Fruit fly (Drosophila melanogaster) whole organism, adult: ENCODE results near the gene CG32271.

ENCODE experiments used
- CG11617 ChIP-seq: fragments of 200-800 bp; sonication (Bioruptor generic); optimal IDR thresholded peaks from 2 replicates; lab custom pipeline; 2017; ENCODE audit warnings: mild to moderate bottlenecking, missing biosample characterization, missing genetic modification reagents, missing genetic modification characterization
- CG12768 ChIP-seq: fragments of 200-800 bp; sonication (Bioruptor generic); optimal IDR thresholded peaks from 2 replicates; lab custom pipeline; 2017; ENCODE audit warnings: missing biosample characterization, missing genetic modification characterization, mild to moderate bottlenecking, moderate library complexity, missing genetic modification reagents
- CG14711 ChIP-seq: fragments of 200-800 bp; sonication (Bioruptor generic); optimal IDR thresholded peaks from 2 replicates; lab custom pipeline; 2018; ENCODE audit warnings: missing biosample characterization, mild to moderate bottlenecking, missing genetic modification characterization, moderate library complexity
- CG1620 ChIP-seq: fragments of 200-800 bp; sonication (Bioruptor generic); optimal IDR thresholded peaks from 2 replicates; lab custom pipeline; 2016; ENCODE audit warnings: missing biosample characterization, missing genetic modification characterization
- CG33017 ChIP-seq: fragments of 200-800 bp; sonication (Bioruptor generic); optimal IDR thresholded peaks from 2 replicates; lab custom pipeline; 2018; ENCODE audit warnings: missing biosample characterization, mild to moderate bottlenecking, missing genetic modification characterization, moderate library complexity
- CG5204 ChIP-seq: fragments of 200-800 bp; sonication (Bioruptor generic); optimal IDR thresholded peaks from 2 replicates; lab custom pipeline; 2016; ENCODE audit warnings: missing biosample characterization, missing genetic modification characterization
- CG7045 ChIP-seq: fragments of 200-800 bp; sonication (Bioruptor generic); optimal IDR thresholded peaks from 2 replicates; lab custom pipeline; 2017; ENCODE audit warnings: missing biosample characterization, mild to moderate bottlenecking, missing genetic modification characterization
- CG7101 ChIP-seq: fragments of 200-800 bp; sonication (Bioruptor generic); optimal IDR thresholded peaks from 2 replicates; lab custom pipeline; 2018; ENCODE audit warnings: missing biosample characterization, mild to moderate bottlenecking, missing genetic modification characterization, moderate library complexity
- Clk ChIP-seq: fragments of 200-800 bp; sonication (Bioruptor generic); optimal IDR thresholded peaks from 2 replicates; lab custom pipeline; 2017; ENCODE audit warnings: missing biosample characterization, missing genetic modification characterization
- Crg-1 ChIP-seq: fragments of 200-800 bp; sonication (Bioruptor generic); optimal IDR thresholded peaks from 2 replicates; lab custom pipeline; 2016; ENCODE audit warnings: missing biosample characterization, missing genetic modification characterization
- Hr96 ChIP-seq: fragments of 200-800 bp; sonication (Bioruptor generic); optimal IDR thresholded peaks from 2 replicates; lab custom pipeline; 2016; ENCODE audit warnings: missing biosample characterization, missing genetic modification characterization
- Mnt ChIP-seq: fragments of 200-800 bp; sonication (Bioruptor generic); optimal IDR thresholded peaks from 2 replicates; lab custom pipeline; 2016; ENCODE audit warnings: missing biosample characterization, mild to moderate bottlenecking, missing genetic modification characterization
- bab1 ChIP-seq: fragments of 200-800 bp; sonication (Bioruptor generic); optimal IDR thresholded peaks from 3 replicates; lab custom pipeline; 2019; ENCODE audit warnings: missing biosample characterization, mild to moderate bottlenecking, missing genetic modification characterization, moderate library complexity
- cic ChIP-seq: fragments of 200-800 bp; sonication (Bioruptor generic); optimal IDR thresholded peaks from 2 replicates; lab custom pipeline; 2017; ENCODE audit warnings: missing biosample characterization, mild to moderate bottlenecking, missing genetic modification characterization, moderate library complexity
- cnc ChIP-seq, 2 experiments: fragments of >200 bp; optimal IDR thresholded peaks; 2 replicates each; lab custom pipeline; 2017
- kay ChIP-seq: fragments of 200-800 bp; sonication (Bioruptor generic); peaks from one replicate; lab custom pipeline; 2016; ENCODE audit warnings: missing biosample characterization, missing genetic modification characterization, borderline replicate concordance
- ovo ChIP-seq: fragments of 200-800 bp; sonication (Bioruptor generic); optimal IDR thresholded peaks from 2 replicates; lab custom pipeline; 2016; ENCODE audit warnings: missing biosample characterization, missing genetic modification characterization
- pad ChIP-seq: fragments of 200-800 bp; sonication (Bioruptor generic); optimal IDR thresholded peaks from 3 replicates; lab custom pipeline; 2017; ENCODE audit warnings: missing biosample characterization, missing genetic modification characterization, mild to moderate bottlenecking, moderate library complexity, missing genetic modification reagents
- tj ChIP-seq: fragments of 200-800 bp; sonication (Bioruptor generic); optimal IDR thresholded peaks from 3 replicates; lab custom pipeline; 2017; ENCODE audit warnings: missing biosample characterization, mild to moderate bottlenecking, missing genetic modification characterization, moderate library complexity
- toe ChIP-seq: fragments of 200-800 bp; sonication (Bioruptor generic); optimal IDR thresholded peaks from 2 replicates; lab custom pipeline; 2016; ENCODE audit warnings: missing biosample characterization, missing genetic modification characterization

The CG32271 gene

DNA sequence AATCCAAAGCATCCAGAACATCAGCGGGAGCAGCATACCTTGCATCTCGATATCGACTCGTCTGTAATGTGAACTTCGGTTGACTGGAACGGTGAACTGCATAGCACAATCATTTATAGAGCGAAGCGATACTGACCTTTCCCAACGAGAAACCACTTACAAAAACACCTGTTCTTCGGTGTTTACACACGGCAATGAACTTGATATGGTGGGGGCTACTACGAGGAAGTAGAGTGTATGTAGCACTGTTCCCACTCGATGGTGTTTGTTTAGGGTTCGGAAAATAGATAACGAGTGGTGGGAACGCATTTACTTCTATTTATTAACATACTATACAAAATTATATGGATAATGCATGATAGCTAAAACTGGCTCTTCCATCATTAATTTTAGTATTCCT is 5.9 kb upstream of the CG32271 start, which contains the start of the genes CG32269 and CG32270:
TSS of gene CG32269 (minus strand) at position 91 of the 400 bp plus-strand sequence.
TSS of gene CG32270 (minus strand) at position 91 of the 400 bp plus-strand sequence.
- peak; percentile 23 for TF ChIP-seq CG1620 (GFP tag; lab: Kevin White, UChicago)
- peak; percentile 73 for TF ChIP-seq CG12768 (GFP tag; lab: Kevin White, UChicago)
- peak; percentile 2 for TF ChIP-seq CG33017 (tag; lab: Kevin White, UChicago)
- no peak for TF ChIP-seq tj (GFP tag; lab: Kevin White, UChicago)
- TF ChIP-seq Clk, result no peak
- peak; percentile 51 for TF ChIP-seq Crg-1 (GFP tag; lab: Kevin White, UChicago)
- TF ChIP-seq kay (GFP tag; lab: Kevin White, UChicago), result no peak
- TF ChIP-seq bab1, result no peak
- TF ChIP-seq Hr96 (GFP tag; lab: Kevin White, UChicago), result peak; percentile 40
- peak; percentile 52 for TF ChIP-seq CG7045
- TF ChIP-seq toe (GFP tag; lab: Kevin White, UChicago), result peak; percentile 46
- TF ChIP-seq CG11617 (GFP tag; lab: Kevin White, UChicago), result peak; percentile 18
- no peak for TF ChIP-seq CG5204 (GFP tag; lab: Kevin White, UChicago)
- TF ChIP-seq cic, result peak; percentile 65
- TF ChIP-seq Mnt, result peak; percentile 60
- no peak for TF ChIP-seq CG14711
- TF ChIP-seq pad (GFP tag; lab: Kevin White, UChicago), result peak; percentile 12
- no peak for TF ChIP-seq cnc (optimal IDR thresholded peaks at IDR 0.05; lab: Kevin White, UChicago)
- peak; percentile 24 for TF ChIP-seq ovo
- peak; percentile 48 for TF ChIP-seq CG7101 (tag; lab: Kevin White, UChicago)

DNA sequence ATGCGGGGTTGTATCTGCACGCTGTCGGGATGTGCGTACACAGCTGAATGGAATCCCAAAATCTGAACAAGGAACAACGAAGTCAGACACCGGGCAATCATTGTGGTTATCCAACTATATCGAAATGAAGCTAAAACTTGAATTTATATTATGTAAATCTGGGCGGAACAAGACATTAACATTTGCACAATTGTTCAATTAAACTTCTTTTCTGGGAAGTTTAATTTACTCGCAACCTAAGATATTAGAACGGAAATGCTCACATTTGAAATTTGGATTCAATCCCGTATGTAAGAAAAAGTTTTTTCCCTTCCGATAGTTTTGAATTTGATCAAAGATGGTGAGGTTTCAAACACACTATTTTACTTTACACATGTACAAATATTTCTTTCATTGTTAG is 3.3 kb upstream of the CG32271 start, which contains the start of gene CG33160:
TSS of gene CG33160 (minus strand) at position 101 of the 400 bp plus-strand sequence.
- TF ChIP-seq ovo, result no peak
- TF ChIP-seq CG12768 (GFP tag; lab: Kevin White, UChicago), result no peak
- TF ChIP-seq pad (GFP tag; lab: Kevin White, UChicago), result no peak
- no peak for TF ChIP-seq CG33017 (tag; lab: Kevin White, UChicago)
- TF ChIP-seq CG11617 (GFP tag; lab: Kevin White, UChicago), result no peak
- TF ChIP-seq Mnt, result no peak
- TF ChIP-seq cic, result no peak
- TF ChIP-seq Clk, result no peak
- no peak for TF ChIP-seq bab1
- no peak for TF ChIP-seq CG5204 (GFP tag; lab: Kevin White, UChicago)
- TF ChIP-seq Hr96 (GFP tag; lab: Kevin White, UChicago), result no peak

DNA sequence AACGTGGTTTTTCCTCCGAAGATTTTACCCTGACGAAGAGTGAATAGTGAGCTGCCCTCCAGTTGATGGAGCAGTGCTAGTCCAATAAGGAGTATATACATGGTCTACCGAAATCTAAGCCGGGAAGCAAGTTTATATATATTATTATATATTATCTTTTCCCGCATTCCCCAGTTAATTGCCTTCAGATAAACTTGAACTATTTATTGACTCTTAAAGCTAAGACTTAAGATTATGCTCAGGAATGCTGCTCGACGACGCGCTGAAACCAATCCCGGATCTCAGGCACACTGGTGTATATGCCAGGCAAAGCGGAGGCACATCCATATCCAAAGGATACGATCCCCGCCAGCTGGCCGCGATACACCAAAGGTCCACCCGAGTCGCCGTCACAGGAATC is 2.4 kb upstream of the CG32271 start, which contains the start of gene CG32277:
TSS of gene CG32277 (minus strand) at position 101 of the 400 bp plus-strand sequence.
- TF ChIP-seq cnc (optimal IDR thresholded peaks at IDR 0.05; lab: Kevin White, UChicago), result no peak
- TF ChIP-seq Clk, result no peak
- no peak for TF ChIP-seq cic

DNA sequence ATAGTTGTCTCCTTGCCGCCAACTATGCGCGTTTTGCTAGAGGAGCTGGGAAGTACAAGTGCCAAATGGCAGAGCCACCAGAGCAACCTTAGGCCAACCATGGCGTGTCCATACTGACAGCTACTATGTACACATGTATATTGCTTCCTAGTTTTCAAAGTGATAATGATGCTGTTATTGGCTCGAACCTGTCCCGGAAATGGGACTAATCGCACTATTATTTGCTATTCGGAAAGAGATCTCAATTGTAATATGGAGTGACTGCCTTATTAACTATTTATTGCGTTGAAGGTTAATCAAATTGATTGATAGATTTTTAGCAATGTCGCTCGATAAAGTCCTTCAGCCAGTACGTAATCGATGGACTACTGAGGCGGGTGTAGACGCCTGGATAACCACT is 1.4 kb upstream of the CG32271 start, which contains the start of gene CG33159:
TSS of gene CG33159 (minus strand) at position 101 of the 400 bp plus-strand sequence.
- TF ChIP-seq tj (GFP tag; lab: Kevin White, UChicago) (no peak), CG7045 (no peak)

DNA sequence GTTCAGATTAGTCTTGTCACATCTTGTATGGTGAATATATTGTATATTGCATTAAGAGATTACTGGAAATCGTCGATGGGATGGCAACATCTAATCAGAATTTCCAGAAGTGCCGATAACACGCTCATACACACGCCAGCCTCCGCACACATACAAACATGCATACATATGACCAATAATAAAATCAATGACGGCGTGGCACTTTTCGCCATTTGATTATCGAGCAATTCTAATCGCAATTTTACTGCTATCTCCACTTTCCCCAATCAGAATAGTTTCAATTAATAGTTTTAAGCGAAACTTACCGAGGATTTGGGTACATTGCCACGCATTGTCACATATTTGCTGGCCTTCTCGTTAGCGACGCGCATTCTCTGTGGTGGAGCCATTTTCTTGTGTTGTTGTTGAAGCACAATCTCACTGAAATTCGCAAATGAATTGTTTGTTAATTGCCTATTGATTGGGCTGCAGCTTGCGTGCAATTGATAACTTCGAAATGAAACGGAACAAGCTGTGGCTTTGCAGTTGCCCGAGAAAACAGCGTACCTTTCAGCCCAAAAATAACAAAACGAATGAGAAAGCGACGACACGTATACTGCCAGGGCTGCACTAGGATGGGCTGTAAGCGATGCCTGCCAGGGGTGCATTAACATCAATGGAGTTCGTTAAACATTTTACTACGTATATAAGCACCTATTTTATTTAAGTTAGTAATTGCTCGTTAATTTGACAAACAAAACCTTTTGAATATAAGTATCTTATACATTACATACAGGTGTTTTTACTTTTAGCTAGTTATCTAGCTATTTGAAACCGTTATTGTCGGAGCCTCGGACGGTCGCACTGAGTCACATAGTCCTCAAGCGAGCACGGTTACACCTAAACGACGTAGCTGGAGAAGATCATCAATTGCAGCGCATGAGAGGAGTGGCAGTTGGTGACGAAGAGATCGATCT is 4.2 kb downstream of the CG32271 start, which contains the start of the genes CG32276 and gry:
TSS of gene CG32276 (minus strand) at position 601 of the 956 bp plus-strand sequence.
TSS of gene gry (plus strand) at position 644 of the 956 bp plus-strand sequence.
- TF ChIP-seq CG1620 (GFP tag; lab: Kevin White, UChicago) (peak; percentile 82), cic (peak; percentile 58), bab1 (peak; percentile 91), ovo (peak; percentile 91), Clk (peak; percentile 49), pad (GFP tag; lab: Kevin White, UChicago) (peak; percentile 71), CG7101 (tag; lab: Kevin White, UChicago) (peak; percentile 88), CG5204 (GFP tag; lab: Kevin White, UChicago) (peak; percentile 82), CG7045 (peak; percentile 82), Hr96 (GFP tag; lab: Kevin White, UChicago) (peak; percentile 87), CG11617 (GFP tag; lab: Kevin White, UChicago) (peak; percentile 87), CG14711 (peak; percentile 81), Crg-1 (GFP tag; lab: Kevin White, UChicago) (peak; percentile 74), CG12768 (GFP tag; lab: Kevin White, UChicago) (peak; percentile 78), kay (GFP tag; lab: Kevin White, UChicago) (no peak), cnc (optimal IDR thresholded peaks at IDR 0.05; lab: Kevin White, UChicago) (no peak), toe (GFP tag; lab: Kevin White, UChicago) (peak; percentile 93), Mnt (peak; percentile 90), CG33017 (tag; lab: Kevin White, UChicago) (peak; percentile 62), tj (GFP tag; lab: Kevin White, UChicago) (peak; percentile 65)

DNA sequence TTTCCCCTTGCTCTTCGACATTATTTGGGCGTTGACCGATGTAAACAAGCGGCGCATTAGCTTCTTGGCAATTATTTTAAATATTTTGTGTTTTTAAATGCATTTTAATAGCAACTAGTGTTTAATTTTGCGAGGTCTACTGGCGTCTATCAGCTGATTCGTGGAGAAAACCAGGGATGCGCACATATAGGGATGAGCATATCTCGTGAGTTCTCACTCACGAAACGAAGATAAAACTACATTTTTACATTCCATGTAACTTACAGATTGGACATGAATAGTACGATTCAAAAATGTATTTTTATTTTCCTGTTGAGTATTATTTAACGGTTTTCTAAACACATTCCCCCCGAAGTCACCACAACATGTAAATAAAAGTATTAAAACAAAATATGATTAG is 5.5 kb downstream of the CG32271 start, which contains the start of gene CG14966:
TSS of gene CG14966 (minus strand) at position 168 of the 400 bp plus-strand sequence.
- peak; percentile 6 for TF ChIP-seq CG33017 (tag; lab: Kevin White, UChicago)
- peak; percentile 50 for TF ChIP-seq CG7101 (tag; lab: Kevin White, UChicago)
- no peak for TF ChIP-seq pad (GFP tag; lab: Kevin White, UChicago)
- TF ChIP-seq CG1620 (GFP tag; lab: Kevin White, UChicago), result peak; percentile 32
- no peak for TF ChIP-seq Clk
- peak; percentile 2 for TF ChIP-seq cic
- TF ChIP-seq toe (GFP tag; lab: Kevin White, UChicago), result peak; percentile 23
- peak; percentile 57 for TF ChIP-seq Mnt
- no peak for TF ChIP-seq CG12768 (GFP tag; lab: Kevin White, UChicago)
- TF ChIP-seq ovo, result peak; percentile 54
- peak; percentile 40 for TF ChIP-seq CG11617 (GFP tag; lab: Kevin White, UChicago)
- peak; percentile 32 for TF ChIP-seq tj (GFP tag; lab: Kevin White, UChicago)
- no peak for TF ChIP-seq CG14711
- peak; percentile 80 for TF ChIP-seq bab1
- TF ChIP-seq CG7045, result peak; percentile 5
